Worm (Caenorhabditis elegans) whole organism, L4 larva: ENCODE measurements around the gene egl-5.

Experiments
- aha-1 ChIP-seq: fragments of 150-350 bp; peaks from one replicate; lab custom pipeline; 2014; ENCODE audit warnings: missing biosample characterization, missing genetic modification characterization
- ama-1 ChIP-seq: fragments of 150-350 bp; optimal IDR thresholded peaks from 2 replicates; lab custom pipeline; 2014; ENCODE audit warnings: inconsistent platforms, mixed read lengths
- ceh-28 ChIP-seq: fragments of 150-350 bp; optimal IDR thresholded peaks from 2 replicates; lab custom pipeline; 2014; ENCODE audit warnings: missing biosample characterization, missing genetic modification reagents, missing genetic modification characterization
- hlh-11 ChIP-seq: fragments of 200-800 bp; sonication (Bioruptor generic); optimal IDR thresholded peaks from 2 replicates; lab custom pipeline; 2018; ENCODE audit warnings: mild to moderate bottlenecking, missing genetic modification characterization, missing compliant biosample characterization
- hmg-1.1 ChIP-seq: fragments of 200-800 bp; sonication (Bioruptor generic); IDR thresholded peaks from 2 replicates; pipeline ENCODE4 v1.3.6; 2022; ENCODE audit warnings: missing genetic modification reagents, missing genetic modification characterization, missing compliant biosample characterization
- lin-13 ChIP-seq: fragments of 150-350 bp; optimal IDR thresholded peaks from 2 replicates; lab custom pipeline; 2014; ENCODE audit warnings: missing biosample characterization, missing genetic modification reagents, missing genetic modification characterization
- lin-29 ChIP-seq: fragments of 200-800 bp; sonication (Bioruptor generic); IDR thresholded peaks from 2 replicates; pipeline ENCODE4 v1.3.6; 2022; ENCODE audit warnings: missing genetic modification reagents, missing genetic modification characterization, missing compliant biosample characterization
- nhr-237 ChIP-seq: sonication (generic microtip); optimal IDR thresholded peaks from 2 replicates; lab custom pipeline; 2017; ENCODE audit warnings: missing biosample characterization, missing genetic modification characterization
- nhr-6 ChIP-seq: fragments of 150-350 bp; optimal IDR thresholded peaks from 2 replicates; lab custom pipeline; 2014; ENCODE audit warnings: missing biosample characterization, missing genetic modification characterization
- nhr-76 ChIP-seq: fragments of 150-350 bp; optimal IDR thresholded peaks from 2 replicates; lab custom pipeline; 2014; ENCODE audit warnings: missing biosample characterization, missing genetic modification characterization
- saeg-2 ChIP-seq: fragments of 200-800 bp; sonication (Bioruptor generic); IDR thresholded peaks from 2 replicates; pipeline ENCODE4 v1.3.6; 2022; ENCODE audit warnings: missing genetic modification reagents, missing genetic modification characterization, missing compliant biosample characterization
- unc-39 ChIP-seq: sonication (generic microtip); optimal IDR thresholded peaks from 2 replicates; lab custom pipeline; 2017; ENCODE audit warnings: missing biosample characterization, missing genetic modification characterization
- zag-1 ChIP-seq: fragments of 150-350 bp; optimal IDR thresholded peaks from 2 replicates; lab custom pipeline; 2014; ENCODE audit warnings: missing biosample characterization, missing genetic modification characterization

ce11 chrIII:7837567-7837966, 23.4 kb downstream of the egl-5 start:
- TF ChIP-seq saeg-2 (GFP tag; lab: Robert Waterston, UW) (no peak), hmg-1.1 (GFP tag; lab: Robert Waterston, UW) (no peak), aha-1 (no peak), nhr-6 (tag; lab: Kevin White, UChicago) (no peak), nhr-237 (tag; lab: Kevin White, UChicago) (no peak), nhr-76 (no peak), zag-1 (tag; lab: Kevin White, UChicago) (no peak), lin-13 (GFP tag; lab: Kevin White, UChicago) (no peak), lin-29 (GFP tag; lab: Robert Waterston, UW) (no peak), ama-1 (lab: Kevin White, UChicago) (no peak), ceh-28 (no peak), unc-39 (tag; lab: Kevin White, UChicago) (no peak), hlh-11 (no peak)
